Worm (Caenorhabditis elegans) whole organism, L3 larva: ENCODE measurements around the gene cpl-1.

Experiments
- R02D3.7 ChIP-seq: fragments of 150-350 bp; optimal IDR thresholded peaks from 2 replicates; lab custom pipeline; 2014; ENCODE audit warnings: missing biosample characterization, missing genetic modification characterization
- ZK546.5 ChIP-seq: sonication (generic microtip); optimal IDR thresholded peaks from 2 replicates; lab custom pipeline; 2017; ENCODE audit warnings: missing biosample characterization, missing genetic modification characterization
- aly-2 ChIP-seq: fragments of 150-350 bp; optimal IDR thresholded peaks from 2 replicates; lab custom pipeline; 2014; ENCODE audit warnings: missing biosample characterization, missing genetic modification characterization
- ama-1 ChIP-seq: fragments of 150-350 bp; optimal IDR thresholded peaks from 2 replicates; lab custom pipeline; 2018
- ceh-16 ChIP-seq: sonication (generic microtip); optimal IDR thresholded peaks from 2 replicates; lab custom pipeline; 2017; ENCODE audit warnings: missing biosample characterization, missing genetic modification characterization
- ceh-28 ChIP-seq: fragments of 150-350 bp; optimal IDR thresholded peaks from 2 replicates; lab custom pipeline; 2014; ENCODE audit warnings: missing biosample characterization, missing genetic modification reagents, missing genetic modification characterization
- ceh-82 ChIP-seq: fragments of 150-350 bp; optimal IDR thresholded peaks from 2 replicates; lab custom pipeline; 2014; ENCODE audit warnings: missing biosample characterization, missing genetic modification characterization
- ceh-9 ChIP-seq: sonication (generic microtip); optimal IDR thresholded peaks from 2 replicates; lab custom pipeline; 2018; ENCODE audit warnings: missing biosample characterization, missing genetic modification characterization
- daf-12 ChIP-seq: fragments of 150-350 bp; optimal IDR thresholded peaks from 2 replicates; lab custom pipeline; 2014; ENCODE audit warnings: missing biosample characterization, missing genetic modification reagents, missing genetic modification characterization
- egl-27 ChIP-seq: sonication (generic microtip); optimal IDR thresholded peaks from 4 replicates; lab custom pipeline; 2017; ENCODE audit warnings: missing biosample characterization, missing genetic modification reagents, missing genetic modification characterization
- egl-5 ChIP-seq: fragments of 150-350 bp; optimal IDR thresholded peaks from 2 replicates; lab custom pipeline; 2017; ENCODE audit warnings: missing biosample characterization, missing genetic modification reagents, missing genetic modification characterization, inconsistent platforms
- elt-1 ChIP-seq: fragments of 150-350 bp; optimal IDR thresholded peaks from 2 replicates; lab custom pipeline; 2014; ENCODE audit warnings: missing biosample characterization, missing genetic modification characterization
- elt-2 ChIP-seq: sonication (generic microtip); optimal IDR thresholded peaks from 2 replicates; lab custom pipeline; 2016; ENCODE audit warnings: missing genetic modification reagents, mild to moderate bottlenecking, missing genetic modification characterization, missing compliant biosample characterization
- elt-3 ChIP-seq, 3 experiments: fragments of 150-350 bp in 1 of 3; sonication (generic microtip) in 2 of 3; optimal IDR thresholded peaks; 2 replicates in 2 of 3; 4 replicates in 1 of 3; lab custom pipeline; 2014 to 2017; ENCODE audit warnings: missing biosample characterization in 3 of 3, missing genetic modification characterization in 3 of 3
- eor-1 ChIP-seq, 2 experiments: fragments of 150-350 bp; optimal IDR thresholded peaks; 2 replicates each; lab custom pipeline; 2014 to 2018; ENCODE audit warnings: missing biosample characterization in 2 of 2, missing genetic modification characterization in 2 of 2
- fkh-10 ChIP-seq: sonication (generic microtip); optimal IDR thresholded peaks from 2 replicates; lab custom pipeline; 2017; ENCODE audit warnings: missing biosample characterization, missing genetic modification reagents, missing genetic modification characterization
- fkh-2 ChIP-seq: fragments of 150-350 bp; optimal IDR thresholded peaks from 2 replicates; lab custom pipeline; 2014; ENCODE audit warnings: missing biosample characterization, missing genetic modification reagents, missing genetic modification characterization
- fos-1 ChIP-seq: fragments of 150-350 bp; optimal IDR thresholded peaks from 2 replicates; lab custom pipeline; 2014; ENCODE audit warnings: missing biosample characterization, missing genetic modification characterization
- hmg-11 ChIP-seq: sonication (generic microtip); optimal IDR thresholded peaks from 2 replicates; lab custom pipeline; 2016; ENCODE audit warnings: missing genetic modification characterization, missing compliant biosample characterization
- lin-39 ChIP-seq: fragments of 150-350 bp; optimal IDR thresholded peaks from 2 replicates; lab custom pipeline; 2018; ENCODE audit warnings: missing biosample characterization, missing genetic modification reagents, missing genetic modification characterization
- mdl-1 ChIP-seq: fragments of 150-350 bp; optimal IDR thresholded peaks from 2 replicates; lab custom pipeline; 2014; ENCODE audit warnings: missing biosample characterization, missing genetic modification characterization
- mml-1 ChIP-seq: fragments of 150-350 bp; sonication (generic microtip); optimal IDR thresholded peaks from 3 replicates; lab custom pipeline; 2014; ENCODE audit warnings: missing biosample characterization, missing genetic modification characterization
- nfya-1 ChIP-seq: sonication (generic microtip); optimal IDR thresholded peaks from 2 replicates; lab custom pipeline; 2017; ENCODE audit warnings: missing genetic modification characterization, mild to moderate bottlenecking, missing compliant biosample characterization, antibody characterized with exemption, moderate library complexity; ENCODE audit not compliant: insufficient read depth
- nhr-11 ChIP-seq: fragments of 150-350 bp; optimal IDR thresholded peaks from 2 replicates; lab custom pipeline; 2014; ENCODE audit warnings: missing biosample characterization, missing genetic modification characterization
- nhr-12 ChIP-seq: fragments of 150-350 bp; optimal IDR thresholded peaks from 2 replicates; lab custom pipeline; 2014; ENCODE audit warnings: missing biosample characterization, missing genetic modification characterization
- nhr-237 ChIP-seq: fragments of 150-350 bp; optimal IDR thresholded peaks from 2 replicates; lab custom pipeline; 2014; ENCODE audit warnings: missing biosample characterization, missing genetic modification characterization
- nhr-25 ChIP-seq: sonication (generic microtip); optimal IDR thresholded peaks from 2 replicates; lab custom pipeline; 2017; ENCODE audit warnings: missing biosample characterization, missing genetic modification characterization
- nhr-43 ChIP-seq: sonication (generic microtip); optimal IDR thresholded peaks from 2 replicates; lab custom pipeline; 2016; ENCODE audit warnings: mild to moderate bottlenecking, missing genetic modification characterization, missing compliant biosample characterization; ENCODE audit not compliant: poor library complexity, severe bottlenecking
- nhr-67 ChIP-seq: fragments of 150-350 bp; optimal IDR thresholded peaks from 2 replicates; lab custom pipeline; 2014; ENCODE audit warnings: missing biosample characterization, missing genetic modification characterization
- nhr-76 ChIP-seq: fragments of 150-350 bp; sonication (generic microtip); optimal IDR thresholded peaks from 5 replicates; lab custom pipeline; 2014; ENCODE audit warnings: missing biosample characterization, missing genetic modification characterization
- nhr-77 ChIP-seq: fragments of 150-350 bp; optimal IDR thresholded peaks from 2 replicates; lab custom pipeline; 2014; ENCODE audit warnings: missing biosample characterization, missing genetic modification characterization
- pha-4 ChIP-seq: fragments of 150-350 bp; optimal IDR thresholded peaks from 2 replicates; lab custom pipeline; 2014; ENCODE audit warnings: missing biosample characterization, missing genetic modification reagents, missing genetic modification characterization
- pqm-1 ChIP-seq: fragments of 150-350 bp; optimal IDR thresholded peaks from 2 replicates; lab custom pipeline; 2017; ENCODE audit warnings: missing biosample characterization, missing genetic modification characterization, inconsistent platforms
- sea-2 ChIP-seq: fragments of 150-350 bp; sonication (generic microtip); optimal IDR thresholded peaks from 4 replicates; lab custom pipeline; 2014; ENCODE audit warnings: missing biosample characterization, missing genetic modification reagents, missing genetic modification characterization
- skn-1 ChIP-seq: fragments of 150-350 bp; optimal IDR thresholded peaks from 2 replicates; lab custom pipeline; 2014; ENCODE audit warnings: missing biosample characterization, missing genetic modification characterization
- snpc-4 ChIP-seq: fragments of 150-350 bp; optimal IDR thresholded peaks from 2 replicates; lab custom pipeline; 2014; ENCODE audit warnings: missing biosample characterization, missing genetic modification characterization
- tbx-2 ChIP-seq: sonication (generic microtip); optimal IDR thresholded peaks from 2 replicates; lab custom pipeline; 2016; ENCODE audit warnings: mild to moderate bottlenecking, missing genetic modification characterization, missing compliant biosample characterization
- unc-39 ChIP-seq: sonication (generic microtip); optimal IDR thresholded peaks from 4 replicates; lab custom pipeline; 2017; ENCODE audit warnings: missing biosample characterization, missing genetic modification characterization
- unc-62 ChIP-seq: fragments of 150-350 bp; sonication (generic microtip); optimal IDR thresholded peaks from 4 replicates; lab custom pipeline; 2014; ENCODE audit warnings: missing biosample characterization, missing genetic modification reagents, missing genetic modification characterization
- zag-1 ChIP-seq: fragments of 150-350 bp; optimal IDR thresholded peaks from 2 replicates; lab custom pipeline; 2014; ENCODE audit warnings: missing biosample characterization, missing genetic modification characterization
- ztf-11 ChIP-seq: fragments of 150-350 bp; optimal IDR thresholded peaks from 2 replicates; lab custom pipeline; 2014; ENCODE audit warnings: missing biosample characterization, missing genetic modification characterization
- ztf-4 ChIP-seq: fragments of 150-350 bp; optimal IDR thresholded peaks from 2 replicates; lab custom pipeline; 2014; ENCODE audit warnings: missing biosample characterization, missing genetic modification characterization

The cpl-1 gene

ce11 chrV:16598437-16598836, 3.3 kb upstream of the cpl-1 start:
- TF ChIP-seq fos-1 (tag; lab: Kevin White, UChicago), result no peak
- no peak for TF ChIP-seq nhr-77 (tag; lab: Kevin White, UChicago)
- no peak for TF ChIP-seq hmg-11 (tag; lab: Kevin White, UChicago)
- no peak for TF ChIP-seq mml-1 (tag; lab: Kevin White, UChicago)
- no peak for TF ChIP-seq nhr-12
- no peak for TF ChIP-seq unc-39 (tag; lab: Kevin White, UChicago)
- TF ChIP-seq ZK546.5 (tag; lab: Kevin White, UChicago), result no peak
- TF ChIP-seq pha-4 (tag; lab: Kevin White, UChicago), result no peak
- TF ChIP-seq mdl-1 (tag; lab: Kevin White, UChicago), result no peak
- no peak for TF ChIP-seq eor-1 (tag; optimal IDR thresholded peaks at IDR 0.05; lab: Kevin White, UChicago)
- TF ChIP-seq R02D3.7, result no peak
- TF ChIP-seq nfya-1 (tag; lab: Kevin White, UChicago), result no peak
- no peak for TF ChIP-seq ama-1 (lab: Kevin White, UChicago)
- TF ChIP-seq nhr-237, result no peak
- TF ChIP-seq skn-1 (tag; lab: Kevin White, UChicago), result no peak

DNA sequence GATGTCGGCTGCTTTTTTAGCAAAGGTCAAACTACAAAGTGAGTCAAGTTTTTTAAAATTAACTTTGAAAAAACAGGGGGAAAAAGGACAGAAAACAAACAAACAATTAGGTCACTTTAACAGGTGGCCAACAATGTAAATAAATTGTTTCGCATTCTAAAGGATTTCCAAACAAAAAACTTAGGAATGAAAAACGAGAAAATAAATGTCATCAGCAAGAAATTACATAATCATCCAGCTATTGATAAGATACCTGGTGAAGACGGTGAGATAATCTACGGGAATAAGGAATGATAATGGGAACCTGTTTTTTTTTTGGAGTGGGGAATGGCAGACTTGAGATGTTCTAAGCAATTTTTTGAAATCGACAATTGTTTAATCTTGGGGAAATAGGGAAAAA, 956 bp upstream of the cpl-1 start:
- no peak for TF ChIP-seq nhr-43
- TF ChIP-seq elt-3 (tag; optimal IDR thresholded peaks at IDR 0.05; lab: Kevin White, UChicago), result peak in 1 of 3 experiments; percentile 9
- no peak for TF ChIP-seq nhr-76 (tag; lab: Kevin White, UChicago)

ce11 chrV:16594514-16594913, 632 bp downstream of the cpl-1 start:
- TF ChIP-seq nhr-43, result peak; percentile 53
- TF ChIP-seq elt-2 (tag; lab: Kevin White, UChicago), result no peak
- peak; percentile 42 for TF ChIP-seq ama-1 (lab: Kevin White, UChicago)
- peak; percentile 5 for TF ChIP-seq nfya-1 (tag; lab: Kevin White, UChicago)
- TF ChIP-seq eor-1 (tag; optimal IDR thresholded peaks at IDR 0.05; lab: Kevin White, UChicago), result no peak
- TF ChIP-seq nhr-77 (tag; lab: Kevin White, UChicago), result no peak
- peak; percentile 7 for TF ChIP-seq ceh-28 (tag; lab: Kevin White, UChicago)
- no peak for TF ChIP-seq lin-39
- TF ChIP-seq, all 47 proteins: peak for 4

DNA sequence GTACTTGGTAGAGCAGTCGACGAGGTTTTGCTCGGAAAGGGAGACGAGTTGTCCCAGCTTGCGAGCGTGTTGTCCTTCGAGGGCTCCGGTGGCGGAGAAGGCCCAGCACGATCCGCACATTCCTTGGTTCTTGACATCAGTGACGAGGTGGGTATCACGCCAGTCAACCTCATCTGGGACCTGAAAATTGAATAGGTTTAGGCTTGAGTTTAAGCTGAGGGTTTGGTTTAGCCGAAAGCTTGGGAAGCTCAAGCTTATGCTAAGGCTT, 1.4 kb downstream of the cpl-1 start:
- TF ChIP-seq nhr-12 (no peak), egl-5 (tag; lab: Kevin White, UChicago) (no peak), unc-39 (tag; lab: Kevin White, UChicago) (no peak), nfya-1 (tag; lab: Kevin White, UChicago) (no peak), ceh-9 (no peak), ztf-11 (tag; lab: Kevin White, UChicago) (no peak), ceh-82 (tag; lab: Kevin White, UChicago) (no peak), nhr-67 (tag; lab: Kevin White, UChicago) (no peak)

ce11 chrV:16592947-16593791, 2.0 kb downstream of the cpl-1 start:
- TF ChIP-seq nhr-67 (tag; lab: Kevin White, UChicago), result no peak
- no peak for TF ChIP-seq daf-12
- TF ChIP-seq tbx-2 (tag; lab: Kevin White, UChicago), result no peak
- no peak for TF ChIP-seq nhr-25 (tag; lab: Kevin White, UChicago)
- peak; percentile 44 for TF ChIP-seq pqm-1
- TF ChIP-seq ama-1 (lab: Kevin White, UChicago), result peak; percentile 55
- TF ChIP-seq zag-1 (tag; lab: Kevin White, UChicago), result no peak
- no peak for TF ChIP-seq elt-3 (tag; optimal IDR thresholded peaks at IDR 0.05; lab: Kevin White, UChicago)
- no peak for TF ChIP-seq sea-2 (GFP tag; lab: Kevin White, UChicago)
- no peak for TF ChIP-seq fos-1 (tag; lab: Kevin White, UChicago)
- TF ChIP-seq ceh-16 (tag; lab: Kevin White, UChicago), result no peak
- peak; percentile 82 for TF ChIP-seq elt-2 (tag; lab: Kevin White, UChicago)
- TF ChIP-seq ceh-9, result no peak
- TF ChIP-seq nhr-11 (tag; lab: Kevin White, UChicago), result no peak
- no peak for TF ChIP-seq egl-27 (tag; lab: Kevin White, UChicago)
- TF ChIP-seq eor-1 (tag; optimal IDR thresholded peaks at IDR 0.05; lab: Kevin White, UChicago), result no peak
- TF ChIP-seq unc-62 (GFP tag; lab: Kevin White, UChicago), result no peak
- no peak for TF ChIP-seq mml-1 (tag; lab: Kevin White, UChicago)
- no peak for TF ChIP-seq nhr-12
- no peak for TF ChIP-seq aly-2 (tag; lab: Kevin White, UChicago)
- no peak for TF ChIP-seq fkh-10
- no peak for TF ChIP-seq nhr-76 (tag; lab: Kevin White, UChicago)
- no peak for TF ChIP-seq nfya-1 (tag; lab: Kevin White, UChicago)
- no peak for TF ChIP-seq hmg-11 (tag; lab: Kevin White, UChicago)
- TF ChIP-seq snpc-4, result no peak
- TF ChIP-seq mdl-1 (tag; lab: Kevin White, UChicago), result no peak
- TF ChIP-seq nhr-237, result no peak
- no peak for TF ChIP-seq elt-1 (tag; lab: Kevin White, UChicago)
- no peak for TF ChIP-seq ztf-4 (tag; lab: Kevin White, UChicago)
- TF ChIP-seq unc-39 (tag; lab: Kevin White, UChicago), result no peak
- no peak for TF ChIP-seq egl-5 (tag; lab: Kevin White, UChicago)
- TF ChIP-seq ceh-28 (tag; lab: Kevin White, UChicago), result no peak
- no peak for TF ChIP-seq fkh-2 (tag; lab: Kevin White, UChicago)
